Worm (Caenorhabditis elegans) whole organism, young adult: ENCODE measurements around the gene col-95.

Experiments
- C17E4.6 ChIP-seq: fragments of 200-800 bp; sonication (Bioruptor generic); IDR thresholded peaks from 2 replicates; pipeline ENCODE4 v1.3.6; 2022; ENCODE audit warnings: missing genetic modification reagents, missing genetic modification characterization, missing compliant biosample characterization
- F33H1.4 ChIP-seq: fragments of 200-800 bp; sonication (Bioruptor generic); IDR thresholded peaks from 2 replicates; pipeline ENCODE4 v1.3.6; 2022; ENCODE audit warnings: missing genetic modification reagents, missing genetic modification characterization, missing compliant biosample characterization
- F49E8.2 ChIP-seq: sonication (generic microtip); optimal IDR thresholded peaks from 3 replicates; lab custom pipeline; 2017; ENCODE audit warnings: missing genetic modification characterization, mild to moderate bottlenecking, missing compliant biosample characterization, antibody characterized with exemption, moderate library complexity; ENCODE audit not compliant: insufficient read depth
- ama-1 ChIP-seq, 3 experiments: fragments of 150-350 bp in 1 of 3; sonication (generic microtip) in 2 of 3; optimal IDR thresholded peaks; 2 replicates each; lab custom pipeline; 2014 to 2018; ENCODE audit warnings: missing biosample characterization in 2 of 3, missing genetic modification characterization in 2 of 3, missing genetic modification reagents in 2 of 3
- cebp-1 ChIP-seq, 2 experiments: fragments of 200-800 bp in 1 of 2; sonication (Bioruptor generic) in 1 of 2; sonication (generic microtip) in 1 of 2; IDR thresholded peaks in 1 of 2; optimal IDR thresholded peaks in 1 of 2; 2 replicates each; pipeline versions ENCODE4 v1.3.6 to Lab custom; 2017 to 2022; ENCODE audit warnings: missing compliant biosample characterization in 2 of 2, missing genetic modification characterization in 2 of 2, mild to moderate bottlenecking in 1 of 2, missing genetic modification reagents in 1 of 2, moderate library complexity in 1 of 2
- efl-1 ChIP-seq: fragments of 150-350 bp; optimal IDR thresholded peaks from 2 replicates; lab custom pipeline; 2014; ENCODE audit warnings: missing biosample characterization, missing genetic modification reagents, missing genetic modification characterization
- egl-44 ChIP-seq: fragments of 200-800 bp; sonication (Bioruptor generic); IDR thresholded peaks from 2 replicates; pipeline ENCODE4 v1.3.6; 2022; ENCODE audit warnings: missing genetic modification reagents, missing genetic modification characterization, missing compliant biosample characterization
- ets-4 ChIP-seq: fragments of 200-800 bp; sonication (Bioruptor generic); optimal IDR thresholded peaks from 2 replicates; lab custom pipeline; 2018; ENCODE audit warnings: mild to moderate bottlenecking, missing genetic modification characterization, missing compliant biosample characterization
- him-1 ChIP-seq: sonication (generic microtip); optimal IDR thresholded peaks from 2 replicates; lab custom pipeline; 2016; ENCODE audit warnings: missing genotype, missing genetic modification reagents, missing genetic modification characterization, missing compliant biosample characterization
- pha-4 ChIP-seq: fragments of 150-350 bp; sonication (generic microtip); optimal IDR thresholded peaks from 2 replicates; lab custom pipeline; 2014; ENCODE audit warnings: missing biosample characterization, missing genetic modification reagents, missing genetic modification characterization
- snpc-4 ChIP-seq, 5 experiments: fragments of 150-350 bp in 1 of 5; sonication (generic microtip) in 4 of 5; optimal IDR thresholded peaks; 2 replicates each; lab custom pipeline; 2014 to 2018; ENCODE audit warnings: missing genetic modification characterization in 5 of 5, missing biosample characterization in 3 of 5, antibody characterized with exemption in 2 of 5, mild to moderate bottlenecking in 2 of 5, missing compliant biosample characterization in 2 of 5, missing genotype in 2 of 5, moderate library complexity in 2 of 5, missing genetic modification reagents in 1 of 5
- sptf-2 ChIP-seq: fragments of 200-800 bp; sonication (Bioruptor generic); optimal IDR thresholded peaks from 2 replicates; lab custom pipeline; 2018; ENCODE audit warnings: mild to moderate bottlenecking, missing genetic modification characterization, missing compliant biosample characterization

DNA sequence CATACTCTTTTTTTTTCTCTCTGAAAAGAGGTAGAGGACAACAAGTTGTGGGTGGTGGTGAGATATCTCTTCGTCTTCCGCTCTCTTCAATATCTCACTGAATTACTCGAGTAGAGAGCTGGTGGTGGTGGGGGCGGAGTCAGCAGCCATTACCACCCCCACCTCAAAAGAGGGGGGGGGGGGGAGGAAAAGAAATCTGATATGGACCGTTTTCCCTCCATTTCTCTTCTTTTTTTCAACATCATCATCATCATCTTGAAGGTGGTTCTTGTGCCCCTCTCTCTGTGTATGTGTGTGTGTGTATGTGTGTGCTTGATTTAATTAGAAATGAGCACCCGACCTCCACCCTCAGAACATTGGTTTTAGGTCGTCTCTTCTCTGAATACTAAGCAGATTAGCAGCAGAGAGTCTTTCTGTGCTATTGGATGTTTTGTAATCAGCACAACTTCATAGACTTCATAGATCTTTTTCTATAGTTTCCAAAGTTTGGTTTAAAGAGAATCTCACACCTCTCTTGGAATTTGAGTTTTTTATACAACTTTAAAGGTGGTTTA lies 22.3 kb upstream of the col-95 start:
- no peak for TF ChIP-seq cebp-1 (GFP tag; IDR thresholded peaks at IDR 0.05; lab: Robert Waterston, UW)
- TF ChIP-seq cebp-1 (tag; optimal IDR thresholded peaks at IDR 0.05; lab: Kevin White, UChicago): no peak
- TF ChIP-seq ets-4: no peak
- TF ChIP-seq F33H1.4 (GFP tag; lab: Robert Waterston, UW): no peak
- TF ChIP-seq ama-1 (optimal IDR thresholded peaks at IDR 0.05; lab: Kevin White, UChicago): no peak
- TF ChIP-seq ama-1 (GFP tag; optimal IDR thresholded peaks at IDR 0.05; lab: Kevin White, UChicago): no peak
- no peak for TF ChIP-seq him-1 (tag; lab: Kevin White, UChicago)
- TF ChIP-seq F49E8.2 (tag; lab: Kevin White, UChicago): no peak
- no peak for TF ChIP-seq efl-1 (GFP tag; lab: Kevin White, UChicago)
- no peak for TF ChIP-seq egl-44 (GFP tag; lab: Robert Waterston, UW)
- TF ChIP-seq sptf-2 (GFP tag; lab: Kevin White, UChicago): no peak
- TF ChIP-seq pha-4 (tag; lab: Kevin White, UChicago): no peak
- TF ChIP-seq snpc-4 (GFP tag; optimal IDR thresholded peaks at IDR 0.05; lab: Kevin White, UChicago): no peak
- no peak for TF ChIP-seq snpc-4 (tag; optimal IDR thresholded peaks at IDR 0.05; lab: Kevin White, UChicago)
- TF ChIP-seq C17E4.6 (GFP tag; lab: Robert Waterston, UW): no peak
